Fruit fly (Drosophila melanogaster) whole organism, embryonic: ENCODE results near the gene dally.

Experiments
- Ada2b ChIP-seq: fragments of 200-800 bp; sonication (Bioruptor generic); IDR thresholded peaks from 2 replicates; pipeline ENCODE4 v1.3.6; 2022; ENCODE audit warnings: missing biosample characterization, missing genetic modification characterization
- Asciz ChIP-seq: fragments of 200-800 bp; sonication (Bioruptor generic); optimal IDR thresholded peaks from 2 replicates; lab custom pipeline; 2017; ENCODE audit warnings: missing biosample characterization, mild to moderate bottlenecking, missing genetic modification characterization, missing genetic modification reagents
- CG10147 ChIP-seq: fragments of 200-800 bp; sonication (Bioruptor generic); optimal IDR thresholded peaks from 2 replicates; lab custom pipeline; 2019; ENCODE audit warnings: missing biosample characterization, mild to moderate bottlenecking, missing genetic modification characterization, moderate library complexity
- CG10267 ChIP-seq: fragments of 200-800 bp; sonication (Bioruptor generic); optimal IDR thresholded peaks from 2 replicates; lab custom pipeline; 2018; ENCODE audit warnings: missing biosample characterization, mild to moderate bottlenecking, missing genetic modification characterization, moderate library complexity
- CG11723 ChIP-seq: fragments of 200-800 bp; sonication (Bioruptor generic); optimal IDR thresholded peaks from 2 replicates; lab custom pipeline; 2017; ENCODE audit warnings: missing biosample characterization, mild to moderate bottlenecking, missing genetic modification characterization
- CG12071 ChIP-seq: fragments of 200-800 bp; sonication (Bioruptor generic); optimal IDR thresholded peaks from 3 replicates; lab custom pipeline; 2018; ENCODE audit warnings: missing biosample characterization, mild to moderate bottlenecking, missing genetic modification characterization
- CG14014 ChIP-seq: fragments of 200-800 bp; sonication (Bioruptor generic); IDR thresholded peaks from 2 replicates; pipeline ENCODE4 v1.3.6; 2022; ENCODE audit warnings: missing biosample characterization, missing genetic modification characterization
- CG15269 ChIP-seq: fragments of 200-800 bp; sonication (Bioruptor generic); optimal IDR thresholded peaks from 2 replicates; lab custom pipeline; 2018; ENCODE audit warnings: missing biosample characterization, mild to moderate bottlenecking, missing genetic modification characterization, moderate library complexity
- CG1792 ChIP-seq: fragments of 200-800 bp; sonication (Bioruptor generic); optimal IDR thresholded peaks from 2 replicates; lab custom pipeline; 2016; ENCODE audit warnings: missing biosample characterization, missing genetic modification characterization
- CG2202 ChIP-seq: fragments of 200-800 bp; sonication (Bioruptor generic); optimal IDR thresholded peaks from 2 replicates; lab custom pipeline; 2018; ENCODE audit warnings: missing biosample characterization, mild to moderate bottlenecking, missing genetic modification characterization
- CG2875 ChIP-seq: fragments of 200-800 bp; sonication (Bioruptor generic); optimal IDR thresholded peaks from 2 replicates; lab custom pipeline; 2017; ENCODE audit warnings: missing biosample characterization, mild to moderate bottlenecking, missing genetic modification characterization, missing genetic modification reagents
- CG42726 ChIP-seq: fragments of 200-800 bp; sonication (Bioruptor generic); IDR thresholded peaks from 2 replicates; pipeline ENCODE4 v1.3.6; 2022; ENCODE audit warnings: missing biosample characterization, missing genetic modification characterization; ENCODE audit not compliant: partially characterized antibody
- CG4328 ChIP-seq: fragments of 200-800 bp; sonication (Bioruptor generic); optimal IDR thresholded peaks from 3 replicates; lab custom pipeline; 2017; ENCODE audit warnings: missing biosample characterization, missing genetic modification reagents, missing genetic modification characterization
- CG4854 ChIP-seq: fragments of 200-800 bp; sonication (Bioruptor generic); optimal IDR thresholded peaks from 2 replicates; lab custom pipeline; 2016; ENCODE audit warnings: missing biosample characterization, missing genetic modification characterization, inconsistent platforms
- CG6175 ChIP-seq: fragments of 200-800 bp; sonication (Bioruptor generic); IDR thresholded peaks from 3 replicates; pipeline ENCODE4 v1.3.6; 2022; ENCODE audit warnings: missing biosample characterization, missing genetic modification characterization
- CG6689 ChIP-seq: fragments of 200-800 bp; sonication (Bioruptor generic); IDR thresholded peaks from 2 replicates; pipeline ENCODE4 v1.3.6; 2022; ENCODE audit warnings: missing biosample characterization, missing genetic modification characterization
- CG6791 ChIP-seq: fragments of 200-800 bp; sonication (Bioruptor generic); IDR thresholded peaks from 3 replicates; pipeline ENCODE4 v1.3.6; 2022; ENCODE audit warnings: missing biosample characterization, missing genetic modification characterization; ENCODE audit not compliant: partially characterized antibody
- CG7271 ChIP-seq: fragments of 200-800 bp; sonication (Bioruptor generic); optimal IDR thresholded peaks from 2 replicates; lab custom pipeline; 2018; ENCODE audit warnings: missing biosample characterization, mild to moderate bottlenecking, missing genetic modification characterization, moderate library complexity
- CG7556 ChIP-seq: fragments of 200-800 bp; sonication (Bioruptor generic); optimal IDR thresholded peaks from 2 replicates; lab custom pipeline; 2017; ENCODE audit warnings: missing biosample characterization, mild to moderate bottlenecking, missing genetic modification characterization
- CG8944 ChIP-seq: fragments of 200-800 bp; sonication (Bioruptor generic); optimal IDR thresholded peaks from 3 replicates; lab custom pipeline; 2016; ENCODE audit warnings: missing biosample characterization, missing genetic modification characterization
- CG9215 ChIP-seq: fragments of 200-800 bp; sonication (Bioruptor generic); IDR thresholded peaks from 2 replicates; pipeline ENCODE4 v1.3.6; 2022; ENCODE audit warnings: missing biosample characterization, missing genetic modification characterization
- Chrac-16 ChIP-seq: fragments of 200-800 bp; sonication (Bioruptor generic); optimal IDR thresholded peaks from 3 replicates; lab custom pipeline; 2016; ENCODE audit warnings: missing biosample characterization, missing genetic modification characterization
- Deaf1 ChIP-seq: fragments of 200-800 bp; optimal IDR thresholded peaks from 3 replicates; lab custom pipeline; 2019; ENCODE audit warnings: missing biosample characterization, mild to moderate bottlenecking, missing genetic modification characterization, moderate library complexity
- Dek ChIP-seq: fragments of 200-800 bp; sonication (Bioruptor generic); optimal IDR thresholded peaks from 3 replicates; lab custom pipeline; 2019; ENCODE audit warnings: missing biosample characterization, mild to moderate bottlenecking, missing genetic modification characterization, moderate library complexity
- Dfd ChIP-seq, 2 experiments: fragments of >200 bp; optimal IDR thresholded peaks; 2 replicates each; lab custom pipeline; 2017; ENCODE audit warnings: missing biosample characterization in 2 of 2, missing genetic modification characterization in 2 of 2
- Dip2 ChIP-seq: fragments of 200-800 bp; sonication (Bioruptor generic); IDR thresholded peaks from 2 replicates; pipeline ENCODE4 v1.3.6; 2022; ENCODE audit warnings: missing biosample characterization, missing genetic modification characterization
- Gsc ChIP-seq: fragments of 200-800 bp; sonication (Bioruptor generic); IDR thresholded peaks from 2 replicates; pipeline ENCODE4 v1.3.6; 2022; ENCODE audit warnings: missing biosample characterization, missing genetic modification characterization
- HLH54F ChIP-seq: fragments of 200-800 bp; sonication (Bioruptor generic); optimal IDR thresholded peaks from 3 replicates; lab custom pipeline; 2016; ENCODE audit warnings: missing biosample characterization, missing genetic modification characterization
- Hey ChIP-seq: fragments of 200-800 bp; sonication (Bioruptor generic); optimal IDR thresholded peaks from 3 replicates; lab custom pipeline; 2018; ENCODE audit warnings: missing biosample characterization, mild to moderate bottlenecking, missing genetic modification characterization
- HmgZ ChIP-seq: fragments of 200-800 bp; sonication (Bioruptor generic); optimal IDR thresholded peaks from 2 replicates; lab custom pipeline; 2018; ENCODE audit warnings: missing biosample characterization, mild to moderate bottlenecking, missing genetic modification characterization
- Oaz ChIP-seq: fragments of 200-800 bp; sonication (Bioruptor generic); IDR thresholded peaks from 2 replicates; pipeline ENCODE4 v1.3.6; 2022; ENCODE audit warnings: missing biosample characterization, missing genetic modification characterization
- Pdp1 ChIP-seq, 2 experiments: fragments of 200-800 bp; sonication (Bioruptor generic); optimal IDR thresholded peaks; 3 replicates each; lab custom pipeline; 2016; ENCODE audit warnings: missing biosample characterization in 2 of 2, missing genetic modification characterization in 2 of 2, mild to moderate bottlenecking in 1 of 2, moderate library complexity in 1 of 2
- Rx ChIP-seq: fragments of 200-800 bp; sonication (Bioruptor generic); IDR thresholded peaks from 2 replicates; pipeline ENCODE4 v1.3.6; 2022; ENCODE audit warnings: missing biosample characterization, missing genetic modification characterization
- ase ChIP-seq: fragments of 200-800 bp; sonication (Bioruptor generic); IDR thresholded peaks from 3 replicates; pipeline ENCODE4 v1.3.6; 2022; ENCODE audit warnings: missing biosample characterization, missing genetic modification characterization
- br ChIP-seq: fragments of >200 bp; optimal IDR thresholded peaks from 2 replicates; lab custom pipeline; 2017
- cas ChIP-seq: fragments of 200-800 bp; sonication (Bioruptor generic); IDR thresholded peaks from 2 replicates; pipeline ENCODE4 v1.3.6; 2022; ENCODE audit warnings: missing biosample characterization, missing genetic modification characterization
- crc ChIP-seq: fragments of 200-800 bp; sonication (Bioruptor generic); optimal IDR thresholded peaks from 2 replicates; lab custom pipeline; 2016; ENCODE audit warnings: missing biosample characterization, missing genetic modification characterization
- croc ChIP-seq: fragments of 200-800 bp; sonication (Bioruptor generic); conservative IDR thresholded peaks from 3 replicates; pipeline ENCODE4 v1.3.6; 2022; ENCODE audit warnings: missing biosample characterization, missing genetic modification characterization
- fd102C ChIP-seq: fragments of 200-800 bp; sonication (Bioruptor generic); optimal IDR thresholded peaks from 2 replicates; lab custom pipeline; 2018; ENCODE audit warnings: missing biosample characterization, mild to moderate bottlenecking, missing genetic modification characterization, moderate library complexity
- fru ChIP-seq: fragments of >200 bp; optimal IDR thresholded peaks from 2 replicates; lab custom pipeline; 2017
- hkb ChIP-seq, 2 experiments: fragments of 200-800 bp in 1 of 2; fragments of >200 bp in 1 of 2; sonication (Bioruptor generic) in 1 of 2; IDR thresholded peaks in 1 of 2; optimal IDR thresholded peaks in 1 of 2; 2 replicates each; pipeline versions ENCODE4 v1.3.6 to Lab custom; 2017 to 2022; ENCODE audit warnings: missing biosample characterization in 1 of 2, missing genetic modification characterization in 1 of 2
- ken ChIP-seq: fragments of 200-800 bp; sonication (Bioruptor generic); IDR thresholded peaks from 3 replicates; pipeline ENCODE4 v1.3.6; 2022; ENCODE audit warnings: missing biosample characterization, missing genetic modification characterization
- lbe ChIP-seq: fragments of 200-800 bp; sonication (Bioruptor generic); optimal IDR thresholded peaks from 2 replicates; lab custom pipeline; 2016; ENCODE audit warnings: missing biosample characterization, mild to moderate bottlenecking, missing genetic modification characterization
- nom ChIP-seq: fragments of 200-800 bp; sonication (Bioruptor generic); optimal IDR thresholded peaks from 2 replicates; lab custom pipeline; 2017; ENCODE audit warnings: missing biosample characterization, missing genetic modification characterization, mild to moderate bottlenecking, moderate library complexity, missing genetic modification reagents
- peb ChIP-seq: fragments of 200-800 bp; sonication (Bioruptor generic); IDR thresholded peaks from 2 replicates; pipeline ENCODE4 v1.3.6; 2022; ENCODE audit warnings: missing biosample characterization, missing genetic modification characterization
- pros ChIP-seq: fragments of 200-800 bp; sonication (Bioruptor generic); optimal IDR thresholded peaks from 3 replicates; lab custom pipeline; 2019; ENCODE audit warnings: missing biosample characterization, mild to moderate bottlenecking, missing genetic modification characterization, moderate library complexity
- ranshi ChIP-seq: fragments of 200-800 bp; sonication (Bioruptor generic); IDR thresholded peaks from 2 replicates; pipeline ENCODE4 v1.3.6; 2022; ENCODE audit warnings: missing biosample characterization, missing genetic modification characterization
- salm ChIP-seq: fragments of 200-800 bp; sonication (Bioruptor generic); optimal IDR thresholded peaks from 2 replicates; lab custom pipeline; 2018; ENCODE audit warnings: missing biosample characterization, mild to moderate bottlenecking, missing genetic modification characterization
- trem ChIP-seq: fragments of 200-800 bp; optimal IDR thresholded peaks from 3 replicates; lab custom pipeline; 2019; ENCODE audit warnings: missing biosample characterization, mild to moderate bottlenecking, missing genetic modification characterization, moderate library complexity
- ttk ChIP-seq: fragments of 200-800 bp; sonication (Bioruptor generic); IDR thresholded peaks from 2 replicates; pipeline ENCODE4 v2.1.2; 2022; ENCODE audit warnings: missing biosample characterization, missing genetic modification characterization

The dally gene

DNA sequence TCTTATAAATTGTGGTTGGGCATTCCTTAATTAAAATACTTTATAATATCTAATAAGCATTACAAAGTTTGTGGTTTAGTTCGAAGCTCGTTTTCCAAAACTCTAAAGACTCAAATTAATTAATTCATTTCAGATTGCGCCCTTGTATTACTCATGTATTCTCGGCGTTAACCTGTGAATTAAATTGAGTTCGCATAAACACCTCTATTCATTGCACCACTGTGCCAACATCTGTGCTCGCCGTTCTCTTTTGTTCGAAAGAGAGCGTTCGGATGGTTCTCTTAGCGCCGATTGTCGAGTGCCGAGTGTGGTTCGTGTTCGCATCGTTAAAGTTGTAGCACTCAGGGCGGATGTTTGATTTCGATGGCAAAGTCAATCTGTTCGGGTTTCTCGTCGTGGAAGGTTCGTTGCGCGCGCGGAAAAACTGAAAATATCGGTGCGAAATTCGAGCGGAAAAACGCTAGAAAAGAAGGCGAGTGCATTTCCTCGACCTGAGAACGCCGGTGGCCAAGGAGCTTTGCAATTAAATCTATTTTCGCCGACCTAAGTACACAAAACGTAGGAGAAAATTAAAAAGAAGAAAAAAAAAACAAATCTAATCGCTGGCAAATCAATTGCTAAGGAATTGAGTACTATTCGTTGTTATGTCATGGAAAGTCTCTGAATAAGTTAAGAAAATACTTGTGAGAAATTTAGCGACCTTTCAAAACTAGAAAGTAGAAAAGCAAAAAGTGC is at the start of gene dally (continued):
- TF ChIP-seq CG1792 (no peak), HLH54F (GFP tag; lab: Kevin White, UChicago) (no peak), lbe (GFP tag; lab: Kevin White, UChicago) (no peak), CG15269 (tag; lab: Kevin White, UChicago) (peak; percentile 1), hkb (optimal IDR thresholded peaks at IDR 0.05; lab: Kevin White, UChicago) (peak; percentile 57), hkb (GFP tag; IDR thresholded peaks at IDR 0.05; lab: Robert Waterston, UW) (peak; percentile 68), ken (GFP tag; lab: Robert Waterston, UW) (no peak), fd102C (GFP tag; lab: Kevin White, UChicago) (no peak), CG7556 (GFP tag; lab: Kevin White, UChicago) (no peak), CG6791 (no peak; the same call in 1 of the 3 replicates), trem (tag; lab: Kevin White, UChicago) (peak; percentile 8), CG6689 (GFP tag; lab: Robert Waterston, UW) (no peak), ase (no peak), CG10147 (GFP tag; lab: Kevin White, UChicago) (no peak), Dfd (GFP tag; optimal IDR thresholded peaks at IDR 0.05; lab: Kevin White, UChicago) (no peak), crc (no peak), Gsc (GFP tag; lab: Robert Waterston, UW) (no peak), br (lab: Kevin White, UChicago) (no peak), CG6175 (GFP tag; lab: Robert Waterston, UW) (peak; percentile 64; the same call in 2 of the 3 replicates), CG4328 (GFP tag; lab: Kevin White, UChicago) (peak; percentile 15), Pdp1 (GFP tag; optimal IDR thresholded peaks at IDR 0.05; lab: Kevin White, UChicago) (peak in 1 of 2 experiments; percentile 53), CG9215 (GFP tag; lab: Robert Waterston, UW) (no peak), CG12071 (peak; percentile 50), Hey (tag; lab: Kevin White, UChicago) (no peak), Asciz (GFP tag; lab: Kevin White, UChicago) (no peak), CG2875 (GFP tag; lab: Kevin White, UChicago) (peak; percentile 9), pros (GFP tag; lab: Kevin White, UChicago) (no peak), cas (GFP tag; lab: Robert Waterston, UW) (no peak), CG4854 (no peak), CG42726 (GFP tag; lab: Robert Waterston, UW) (peak; percentile 85), salm (peak; percentile 25), peb (GFP tag; lab: Robert Waterston, UW) (0 out of 2 replicates have a peak, but pooled peaks have one; percentile 26), nom (GFP tag; lab: Kevin White, UChicago) (peak; percentile 78), Rx (GFP tag; lab: Robert Waterston, UW) (no peak), Chrac-16 (GFP tag; lab: Kevin White, UChicago) (no peak), CG8944 (GFP tag; lab: Kevin White, UChicago) (no peak), CG11723 (GFP tag; lab: Kevin White, UChicago) (no peak), CG7271 (no peak), Deaf1 (tag; lab: Kevin White, UChicago) (peak; percentile 100), Dip2 (GFP tag; lab: Robert Waterston, UW) (no peak), CG10267 (tag; lab: Kevin White, UChicago) (peak; percentile 7), Oaz (GFP tag; lab: Robert Waterston, UW) (no peak), HmgZ (peak; percentile 31), Dek (tag; lab: Kevin White, UChicago) (no peak), ranshi (GFP tag; lab: Robert Waterston, UW) (no peak), Ada2b (GFP tag; lab: Robert Waterston, UW) (no peak), ttk (peak; percentile 5; the same call in 1 of the 2 replicates), CG2202 (tag; lab: Kevin White, UChicago) (peak; percentile 2), CG14014 (GFP tag; lab: Robert Waterston, UW) (peak; percentile 35; the same call in 1 of the 2 replicates), fru (lab: Kevin White, UChicago) (no peak), croc (GFP tag; lab: Robert Waterston, UW) (no peak)
